Worm (Caenorhabditis elegans): ENCODE measurements around the gene AH10.2.

DNA sequence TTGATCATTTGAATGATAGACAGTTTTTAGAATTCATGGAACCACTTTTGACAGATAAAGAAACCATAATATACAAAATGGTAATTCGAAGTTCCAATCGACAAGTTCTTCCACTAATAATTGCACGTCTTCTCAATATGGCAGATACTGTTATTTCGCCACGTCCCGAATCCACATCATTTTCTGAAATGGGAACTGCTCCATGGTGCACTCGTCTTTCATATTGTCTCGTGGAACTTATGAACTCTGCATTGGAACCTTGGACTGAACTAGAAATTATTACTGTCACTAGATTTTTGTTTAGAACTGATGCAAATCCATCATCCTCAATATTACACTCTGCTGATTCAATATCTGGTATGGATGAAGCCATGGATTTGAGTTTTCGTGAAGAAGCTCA lies 30.5 kb downstream of the AH10.2 start:
- TF ChIP-seq nhr-77 (tag; optimal IDR thresholded peaks at IDR 0.05), result no peak
- no peak for TF ChIP-seq ama-1 (optimal IDR thresholded peaks at IDR 0.05)
- TF ChIP-seq ztf-11 (tag; optimal IDR thresholded peaks at IDR 0.05), result no peak
- TF ChIP-seq unc-62 (GFP tag; optimal IDR thresholded peaks at IDR 0.05), result no peak
- TF ChIP-seq egl-27 (tag; optimal IDR thresholded peaks at IDR 0.05), result no peak
- TF ChIP-seq unc-55 (GFP tag; optimal IDR thresholded peaks at IDR 0.05), result no peak
- no peak for TF ChIP-seq lin-13 (GFP tag; optimal IDR thresholded peaks at IDR 0.05)
- no peak for TF ChIP-seq mdl-1 (tag; optimal IDR thresholded peaks at IDR 0.05)
- no peak for TF ChIP-seq sma-3 (GFP tag; optimal IDR thresholded peaks at IDR 0.05)
